Fruit fly (Drosophila melanogaster) whole organism, embryonic: ENCODE measurements around the gene neb.

Experiments
- B-H1 ChIP-seq: fragments of 200-800 bp; sonication (Bioruptor generic); IDR thresholded peaks from 3 replicates; pipeline ENCODE4 v1.3.6; 2022; ENCODE audit warnings: missing biosample characterization, missing genetic modification characterization
- BEAF-32 ChIP-seq: fragments of 200-800 bp; sonication (Bioruptor generic); optimal IDR thresholded peaks from 3 replicates; lab custom pipeline; 2017; ENCODE audit warnings: missing biosample characterization, missing genetic modification characterization, mild to moderate bottlenecking, moderate library complexity, missing genetic modification reagents
- Bdp1 ChIP-seq: fragments of 200-800 bp; sonication (Bioruptor generic); optimal IDR thresholded peaks from 3 replicates; lab custom pipeline; 2016; ENCODE audit warnings: missing biosample characterization, missing genetic modification characterization
- CG11696 ChIP-seq: fragments of 200-800 bp; sonication (Bioruptor generic); IDR thresholded peaks from 2 replicates; pipeline ENCODE4 v1.3.6; 2022; ENCODE audit warnings: missing biosample characterization, missing genetic modification characterization
- CG13123 ChIP-seq: fragments of 200-800 bp; sonication (Bioruptor generic); optimal IDR thresholded peaks from 2 replicates; lab custom pipeline; 2016; ENCODE audit warnings: missing biosample characterization, missing genetic modification characterization
- CG17912 ChIP-seq: fragments of 200-800 bp; sonication (Bioruptor generic); optimal IDR thresholded peaks from 2 replicates; lab custom pipeline; 2018; ENCODE audit warnings: missing biosample characterization, mild to moderate bottlenecking, missing genetic modification characterization
- CG3065 ChIP-seq: fragments of 200-800 bp; sonication (Bioruptor generic); optimal IDR thresholded peaks from 2 replicates; lab custom pipeline; 2016; ENCODE audit warnings: missing biosample characterization, missing genetic modification characterization
- CG32767 ChIP-seq: fragments of 200-800 bp; sonication (Bioruptor generic); IDR thresholded peaks from 2 replicates; pipeline ENCODE4 v1.3.6; 2022; ENCODE audit warnings: missing biosample characterization, missing genetic modification characterization
- CG32772 ChIP-seq: fragments of 200-800 bp; sonication (Bioruptor generic); IDR thresholded peaks from 2 replicates; pipeline ENCODE4 v1.3.6; 2022; ENCODE audit warnings: missing biosample characterization, missing genetic modification characterization
- CG34224 ChIP-seq: fragments of 200-800 bp; sonication (Bioruptor generic); IDR thresholded peaks from 3 replicates; pipeline ENCODE4 v1.3.6; 2022; ENCODE audit warnings: missing biosample characterization, missing genetic modification characterization; ENCODE audit not compliant: partially characterized antibody
- CG34422 ChIP-seq: fragments of 200-800 bp; sonication (Bioruptor generic); IDR thresholded peaks from 3 replicates; pipeline ENCODE4 v1.3.6; 2022; ENCODE audit warnings: missing biosample characterization, missing genetic modification characterization
- CG4328 ChIP-seq: fragments of 200-800 bp; sonication (Bioruptor generic); optimal IDR thresholded peaks from 3 replicates; lab custom pipeline; 2017; ENCODE audit warnings: missing biosample characterization, missing genetic modification reagents, missing genetic modification characterization
- CG6854 ChIP-seq: fragments of 200-800 bp; sonication (Bioruptor generic); optimal IDR thresholded peaks from 3 replicates; lab custom pipeline; 2017; ENCODE audit warnings: missing biosample characterization, mild to moderate bottlenecking, missing genetic modification characterization
- CG7271 ChIP-seq: fragments of 200-800 bp; sonication (Bioruptor generic); optimal IDR thresholded peaks from 2 replicates; lab custom pipeline; 2018; ENCODE audit warnings: missing biosample characterization, mild to moderate bottlenecking, missing genetic modification characterization, moderate library complexity
- CG7357 ChIP-seq: fragments of 200-800 bp; sonication (Bioruptor generic); IDR thresholded peaks from 3 replicates; pipeline ENCODE4 v1.3.6; 2022; ENCODE audit warnings: missing biosample characterization, missing genetic modification characterization
- CG8359 ChIP-seq: fragments of 200-800 bp; sonication (Bioruptor generic); optimal IDR thresholded peaks from 2 replicates; lab custom pipeline; 2017; ENCODE audit warnings: missing biosample characterization, mild to moderate bottlenecking, missing genetic modification characterization, borderline replicate concordance
- CG8924 ChIP-seq: fragments of 200-800 bp; optimal IDR thresholded peaks from 3 replicates; lab custom pipeline; 2019; ENCODE audit warnings: missing biosample characterization, mild to moderate bottlenecking, missing genetic modification characterization, moderate library complexity
- CHES-1-like ChIP-seq: fragments of 200-800 bp; sonication (Bioruptor generic); optimal IDR thresholded peaks from 2 replicates; lab custom pipeline; 2016; ENCODE audit warnings: missing biosample characterization, missing genetic modification characterization
- CrebB ChIP-seq: fragments of 200-800 bp; sonication (Bioruptor generic); optimal IDR thresholded peaks from 3 replicates; lab custom pipeline; 2018; ENCODE audit warnings: missing biosample characterization, mild to moderate bottlenecking, missing genetic modification characterization
- Dad ChIP-seq: fragments of 200-800 bp; sonication (Bioruptor generic); optimal IDR thresholded peaks from 3 replicates; lab custom pipeline; 2016; ENCODE audit warnings: missing biosample characterization, missing genetic modification characterization
- Ets97D ChIP-seq: fragments of 200-800 bp; sonication (Bioruptor generic); optimal IDR thresholded peaks from 3 replicates; lab custom pipeline; 2016; ENCODE audit warnings: missing biosample characterization, missing genetic modification characterization
- HHEX ChIP-seq: fragments of 200-800 bp; sonication (Bioruptor generic); optimal IDR thresholded peaks from 3 replicates; lab custom pipeline; 2017; ENCODE audit warnings: missing biosample characterization, mild to moderate bottlenecking, missing genetic modification characterization, missing genetic modification reagents
- HLH54F ChIP-seq: fragments of 200-800 bp; sonication (Bioruptor generic); optimal IDR thresholded peaks from 3 replicates; lab custom pipeline; 2016; ENCODE audit warnings: missing biosample characterization, missing genetic modification characterization
- Hsf ChIP-seq: fragments of 200-800 bp; sonication (Bioruptor generic); optimal IDR thresholded peaks from 3 replicates; lab custom pipeline; 2016; ENCODE audit warnings: missing biosample characterization, missing genetic modification characterization
- Mrtf ChIP-seq: fragments of 200-800 bp; sonication (Bioruptor generic); IDR thresholded peaks from 3 replicates; pipeline ENCODE4 v1.3.6; 2022; ENCODE audit warnings: missing biosample characterization, missing genetic modification characterization
- NC2α ChIP-seq: fragments of 200-800 bp; sonication (Bioruptor generic); optimal IDR thresholded peaks from 2 replicates; lab custom pipeline; 2016; ENCODE audit warnings: missing biosample characterization, missing genetic modification characterization
- Poxn ChIP-seq: fragments of 200-800 bp; sonication (Bioruptor generic); IDR thresholded peaks from 2 replicates; pipeline ENCODE4 v1.3.6; 2022; ENCODE audit warnings: missing biosample characterization, missing genetic modification characterization
- Trl ChIP-seq, 3 experiments: fragments of >200 bp in 2 of 3; fragments of 200-800 bp in 1 of 3; sonication (Bioruptor generic) in 1 of 3; optimal IDR thresholded peaks; 2 replicates in 1 of 3; 3 replicates in 2 of 3; lab custom pipeline; 2016 to 2017; ENCODE audit warnings: missing biosample characterization in 1 of 3, missing genetic modification characterization in 1 of 3
- ab ChIP-seq: fragments of 200-800 bp; sonication (Bioruptor generic); optimal IDR thresholded peaks from 2 replicates; lab custom pipeline; 2016; ENCODE audit warnings: missing biosample characterization, missing genetic modification characterization
- br ChIP-seq: fragments of >200 bp; optimal IDR thresholded peaks from 2 replicates; lab custom pipeline; 2017
- cato ChIP-seq: fragments of 200-800 bp; sonication (Bioruptor generic); optimal IDR thresholded peaks from 2 replicates; lab custom pipeline; 2016; ENCODE audit warnings: missing biosample characterization, missing genetic modification characterization, borderline replicate concordance
- chn ChIP-seq: fragments of 200-800 bp; sonication (Bioruptor generic); optimal IDR thresholded peaks from 2 replicates; lab custom pipeline; 2016; ENCODE audit warnings: missing biosample characterization, missing genetic modification characterization
- ci ChIP-seq: fragments of 200-800 bp; sonication (Bioruptor generic); IDR thresholded peaks from 3 replicates; pipeline ENCODE4 v1.3.6; 2022; ENCODE audit warnings: missing biosample characterization, missing genetic modification characterization
- en ChIP-seq: fragments of 200-800 bp; sonication (Bioruptor generic); optimal IDR thresholded peaks from 2 replicates; lab custom pipeline; 2016; ENCODE audit warnings: missing biosample characterization, missing genetic modification characterization
- fd96Cb ChIP-seq: fragments of 200-800 bp; sonication (Bioruptor generic); optimal IDR thresholded peaks from 2 replicates; lab custom pipeline; 2018; ENCODE audit warnings: missing biosample characterization, mild to moderate bottlenecking, missing genetic modification characterization, moderate library complexity
- insv ChIP-seq, 2 experiments: fragments of 200-800 bp; sonication (Bioruptor generic); optimal IDR thresholded peaks; 3 replicates each; lab custom pipeline; 2016 to 2018; ENCODE audit warnings: missing biosample characterization in 2 of 2, missing genetic modification characterization in 2 of 2
- jing ChIP-seq: fragments of 200-800 bp; sonication (Bioruptor generic); optimal IDR thresholded peaks from 2 replicates; lab custom pipeline; 2018; ENCODE audit warnings: missing biosample characterization, mild to moderate bottlenecking, missing genetic modification characterization
- jumu ChIP-seq: fragments of 200-800 bp; sonication (Bioruptor generic); optimal IDR thresholded peaks from 3 replicates; lab custom pipeline; 2016; ENCODE audit warnings: missing biosample characterization, missing genetic modification characterization
- kay ChIP-seq: fragments of 200-800 bp; sonication (Bioruptor generic); optimal IDR thresholded peaks from 2 replicates; lab custom pipeline; 2016; ENCODE audit warnings: missing biosample characterization, missing genetic modification characterization
- run ChIP-seq: fragments of 200-800 bp; sonication (Bioruptor generic); optimal IDR thresholded peaks from 3 replicates; lab custom pipeline; 2018; ENCODE audit warnings: missing biosample characterization, mild to moderate bottlenecking, missing genetic modification characterization
- sd ChIP-seq: fragments of 200-800 bp; sonication (Bioruptor generic); optimal IDR thresholded peaks from 3 replicates; lab custom pipeline; 2018; ENCODE audit warnings: missing biosample characterization, mild to moderate bottlenecking, missing genetic modification characterization, moderate library complexity
- sisA ChIP-seq: fragments of 200-800 bp; sonication (Bioruptor generic); IDR thresholded peaks from 2 replicates; pipeline ENCODE4 v1.3.6; 2022; ENCODE audit warnings: missing biosample characterization, missing genetic modification characterization
- slou ChIP-seq: fragments of 200-800 bp; sonication (Bioruptor generic); optimal IDR thresholded peaks from 3 replicates; lab custom pipeline; 2016; ENCODE audit warnings: missing biosample characterization, missing genetic modification characterization
- tap ChIP-seq: fragments of 200-800 bp; optimal IDR thresholded peaks from 3 replicates; lab custom pipeline; 2019; ENCODE audit warnings: missing biosample characterization, mild to moderate bottlenecking, missing genetic modification characterization, moderate library complexity
- tup ChIP-seq: fragments of 200-800 bp; sonication (Bioruptor generic); optimal IDR thresholded peaks from 2 replicates; lab custom pipeline; 2016; ENCODE audit warnings: missing biosample characterization, mild to moderate bottlenecking, missing genetic modification characterization, moderate library complexity
- twi ChIP-seq: fragments of 200-800 bp; optimal IDR thresholded peaks from 2 replicates; lab custom pipeline; 2019; ENCODE audit warnings: missing biosample characterization, mild to moderate bottlenecking, missing genetic modification characterization, moderate library complexity
- vvl ChIP-seq: fragments of 200-800 bp; sonication (Bioruptor generic); IDR thresholded peaks from 2 replicates; pipeline ENCODE4 v1.3.6; 2022; ENCODE audit warnings: missing biosample characterization, missing genetic modification characterization
- wdn ChIP-seq: fragments of 200-800 bp; sonication (Bioruptor generic); IDR thresholded peaks from 2 replicates; pipeline ENCODE4 v1.3.6; 2022; ENCODE audit warnings: missing biosample characterization, missing genetic modification characterization
- yki ChIP-seq: fragments of >200 bp; optimal IDR thresholded peaks from 3 replicates; lab custom pipeline; 2018
- zf30C ChIP-seq: fragments of 200-800 bp; sonication (Bioruptor generic); optimal IDR thresholded peaks from 3 replicates; lab custom pipeline; 2018; ENCODE audit warnings: missing biosample characterization, mild to moderate bottlenecking, missing genetic modification characterization

Gene neb

dm6 chr2L:20084785-20085555 is 9.4 kb downstream of the neb start, which contains the start of gene fok:
Gene fok, minus strand, starts transcription at chr2L:20085070.
- peak; percentile 94 for TF ChIP-seq chn
- peak in 1 of 2 experiments; percentile 23 for TF ChIP-seq Trl (optimal IDR thresholded peaks at IDR 0.05; lab: Kevin White, UChicago)
- peak; percentile 93 for TF ChIP-seq Trl (GFP tag; optimal IDR thresholded peaks at IDR 0.05; lab: Kevin White, UChicago)
- TF ChIP-seq CHES-1-like (GFP tag; lab: Kevin White, UChicago), result peak; percentile 96
- peak; percentile 22 for TF ChIP-seq BEAF-32 (GFP tag; lab: Kevin White, UChicago)
- peak; percentile 93 for TF ChIP-seq twi (tag; lab: Kevin White, UChicago)
- peak; percentile 93 for TF ChIP-seq CG34422 (GFP tag; lab: Robert Waterston, UW)
- peak; percentile 95 for TF ChIP-seq CG6854 (GFP tag; lab: Kevin White, UChicago)
- peak; percentile 93 for TF ChIP-seq Mrtf (GFP tag; lab: Robert Waterston, UW)
- peak; percentile 97 for TF ChIP-seq HHEX (GFP tag; lab: Kevin White, UChicago)
- TF ChIP-seq CG8359 (GFP tag; lab: Kevin White, UChicago), result peak; percentile 90
- peak; percentile 86 for TF ChIP-seq CG13123 (GFP tag; lab: Kevin White, UChicago)
- TF ChIP-seq NC2α (GFP tag; lab: Kevin White, UChicago), result peak; percentile 90
- TF ChIP-seq CG32772 (GFP tag; lab: Robert Waterston, UW), result peak; percentile 91
- peak; percentile 82 for TF ChIP-seq Ets97D (GFP tag; lab: Kevin White, UChicago)
- TF ChIP-seq HLH54F (GFP tag; lab: Kevin White, UChicago), result peak; percentile 95
- peak; percentile 92 for TF ChIP-seq B-H1
- no peak for TF ChIP-seq yki (lab: Kevin White, UChicago)
- peak; percentile 96 for TF ChIP-seq run
- peak; percentile 90 for TF ChIP-seq wdn (GFP tag; lab: Robert Waterston, UW)
- TF ChIP-seq CG32767 (GFP tag; lab: Robert Waterston, UW), result peak; percentile 93
- peak; percentile 79 for TF ChIP-seq ab (GFP tag; lab: Kevin White, UChicago)
- peak; percentile 93 for TF ChIP-seq Dad (GFP tag; lab: Kevin White, UChicago)
- TF ChIP-seq cato, result peak; percentile 91
- peak; percentile 96 for TF ChIP-seq CrebB (tag; lab: Kevin White, UChicago)
- peak in 1 of 2 experiments; percentile 84 for TF ChIP-seq insv (GFP tag; optimal IDR thresholded peaks at IDR 0.05; lab: Kevin White, UChicago)
- no peak for TF ChIP-seq CG34224
- TF ChIP-seq fd96Cb (tag; lab: Kevin White, UChicago), result peak; percentile 94
- peak; percentile 98 for TF ChIP-seq CG8924 (tag; lab: Kevin White, UChicago)
- peak; percentile 90 for TF ChIP-seq slou (GFP tag; lab: Kevin White, UChicago)
- peak; percentile 91 for TF ChIP-seq jumu
- peak; percentile 90 for TF ChIP-seq CG3065
- peak; percentile 95 for TF ChIP-seq tup (GFP tag; lab: Kevin White, UChicago)
- peak; percentile 90 for TF ChIP-seq CG7271
- peak; percentile 86 for TF ChIP-seq Bdp1 (GFP tag; lab: Kevin White, UChicago)
- TF ChIP-seq vvl (GFP tag; lab: Robert Waterston, UW), result peak; percentile 97
- peak; percentile 83 for TF ChIP-seq CG7357 (GFP tag; lab: Robert Waterston, UW)
- peak; percentile 99 for TF ChIP-seq sd
- TF ChIP-seq CG4328 (GFP tag; lab: Kevin White, UChicago), result peak; percentile 99
- peak; percentile 95 for TF ChIP-seq kay (GFP tag; lab: Kevin White, UChicago)
- TF ChIP-seq ci (GFP tag; lab: Robert Waterston, UW), result peak; percentile 96
- TF ChIP-seq sisA (GFP tag; lab: Robert Waterston, UW), result peak; percentile 91
- TF ChIP-seq CG11696, result peak; percentile 100
- peak; percentile 35 for TF ChIP-seq zf30C (GFP tag; lab: Kevin White, UChicago)
- peak; percentile 79 for TF ChIP-seq CG17912 (GFP tag; lab: Kevin White, UChicago)
- TF ChIP-seq Poxn (GFP tag; lab: Robert Waterston, UW), result peak; percentile 87
- peak; percentile 85 for TF ChIP-seq en (GFP tag; lab: Kevin White, UChicago)
- TF ChIP-seq tap (tag; lab: Kevin White, UChicago), result peak; percentile 96
- peak; percentile 96 for TF ChIP-seq Hsf (GFP tag; lab: Kevin White, UChicago)
- TF ChIP-seq jing (GFP tag; lab: Kevin White, UChicago), result peak; percentile 84
- TF ChIP-seq br (lab: Kevin White, UChicago), result no peak
